Fruit fly (Drosophila melanogaster) whole organism, embryonic: ENCODE data around the gene Srp14.

Experiments used
- CG10462 ChIP-seq: fragments of 200-800 bp; sonication (Bioruptor generic); optimal IDR thresholded peaks from 2 replicates; lab custom pipeline; 2016; ENCODE audit warnings: missing biosample characterization, missing genetic modification characterization
- CG10654 ChIP-seq: fragments of 200-800 bp; sonication (Bioruptor generic); optimal IDR thresholded peaks from 2 replicates; lab custom pipeline; 2016; ENCODE audit warnings: missing biosample characterization, missing genetic modification characterization
- CG11093 ChIP-seq: fragments of 200-800 bp; sonication (Bioruptor generic); IDR thresholded peaks from 3 replicates; pipeline ENCODE4 v1.3.6; 2022; ENCODE audit warnings: missing biosample characterization, missing genetic modification characterization
- CG11398 ChIP-seq: fragments of 200-800 bp; sonication (Bioruptor generic); optimal IDR thresholded peaks from 2 replicates; lab custom pipeline; 2016; ENCODE audit warnings: missing biosample characterization, missing genetic modification characterization
- CG12071 ChIP-seq: fragments of 200-800 bp; sonication (Bioruptor generic); optimal IDR thresholded peaks from 3 replicates; lab custom pipeline; 2018; ENCODE audit warnings: missing biosample characterization, mild to moderate bottlenecking, missing genetic modification characterization
- CG12299 ChIP-seq: fragments of 200-800 bp; sonication (Bioruptor generic); optimal IDR thresholded peaks from 2 replicates; lab custom pipeline; 2018; ENCODE audit warnings: missing biosample characterization, mild to moderate bottlenecking, missing genetic modification characterization
- CG14441 ChIP-seq: fragments of 200-800 bp; sonication (Bioruptor generic); IDR thresholded peaks from 2 replicates; pipeline ENCODE4 v1.3.6; 2022; ENCODE audit warnings: missing biosample characterization, missing genetic modification characterization
- CG17186 ChIP-seq: fragments of 200-800 bp; sonication (Bioruptor generic); optimal IDR thresholded peaks from 3 replicates; lab custom pipeline; 2017; ENCODE audit warnings: missing biosample characterization, missing genetic modification reagents, missing genetic modification characterization
- CG17385 ChIP-seq: fragments of 200-800 bp; sonication (Bioruptor generic); optimal IDR thresholded peaks from 3 replicates; lab custom pipeline; 2018; ENCODE audit warnings: missing biosample characterization, mild to moderate bottlenecking, missing genetic modification characterization
- CG2120 ChIP-seq: fragments of 200-800 bp; sonication (Bioruptor generic); optimal IDR thresholded peaks from 3 replicates; lab custom pipeline; 2016; ENCODE audit warnings: missing biosample characterization, missing genetic modification characterization
- CG2199 ChIP-seq: fragments of 200-800 bp; sonication (Bioruptor generic); IDR thresholded peaks from 3 replicates; pipeline ENCODE4 v1.3.6; 2022; ENCODE audit warnings: missing biosample characterization, missing genetic modification characterization
- CG30431 ChIP-seq: fragments of 200-800 bp; sonication (Bioruptor generic); optimal IDR thresholded peaks from 2 replicates; lab custom pipeline; 2017; ENCODE audit warnings: missing biosample characterization, missing genetic modification characterization
- CG32532 ChIP-seq: fragments of 200-800 bp; sonication (Bioruptor generic); IDR thresholded peaks from 2 replicates; pipeline ENCODE4 v1.3.6; 2022; ENCODE audit warnings: missing biosample characterization, missing genetic modification characterization
- CG3847 ChIP-seq: fragments of 200-800 bp; sonication (Bioruptor generic); IDR thresholded peaks from 2 replicates; pipeline ENCODE4 v1.3.6; 2022; ENCODE audit warnings: missing biosample characterization, missing genetic modification characterization
- CG4854 ChIP-seq: fragments of 200-800 bp; sonication (Bioruptor generic); optimal IDR thresholded peaks from 2 replicates; lab custom pipeline; 2016; ENCODE audit warnings: missing biosample characterization, missing genetic modification characterization, inconsistent platforms
- CG5180 ChIP-seq: fragments of 200-800 bp; sonication (Bioruptor generic); optimal IDR thresholded peaks from 3 replicates; lab custom pipeline; 2017; ENCODE audit warnings: missing biosample characterization, missing genetic modification characterization, mild to moderate bottlenecking, moderate library complexity, missing genetic modification reagents
- CG6765 ChIP-seq: fragments of 200-800 bp; sonication (Bioruptor generic); optimal IDR thresholded peaks from 3 replicates; lab custom pipeline; 2017; ENCODE audit warnings: missing biosample characterization, mild to moderate bottlenecking, missing genetic modification characterization
- CoRest ChIP-seq: fragments of 200-800 bp; sonication (Bioruptor generic); optimal IDR thresholded peaks from 3 replicates; lab custom pipeline; 2018; ENCODE audit warnings: missing biosample characterization, mild to moderate bottlenecking, missing genetic modification characterization, moderate library complexity
- D19A ChIP-seq: fragments of 200-800 bp; optimal IDR thresholded peaks from 3 replicates; lab custom pipeline; 2019; ENCODE audit warnings: missing biosample characterization, mild to moderate bottlenecking, missing genetic modification characterization, moderate library complexity
- D19B ChIP-seq: fragments of 200-800 bp; sonication (Bioruptor generic); optimal IDR thresholded peaks from 2 replicates; lab custom pipeline; 2017; ENCODE audit warnings: missing biosample characterization, mild to moderate bottlenecking, missing genetic modification characterization
- Elba2 ChIP-seq: fragments of 200-800 bp; sonication (Bioruptor generic); optimal IDR thresholded peaks from 3 replicates; lab custom pipeline; 2016; ENCODE audit warnings: missing biosample characterization, missing genetic modification characterization
- Fer2 ChIP-seq: fragments of 200-800 bp; sonication (Bioruptor generic); optimal IDR thresholded peaks from 2 replicates; lab custom pipeline; 2018; ENCODE audit warnings: missing biosample characterization, mild to moderate bottlenecking, missing genetic modification characterization, moderate library complexity
- Gsc ChIP-seq: fragments of 200-800 bp; sonication (Bioruptor generic); IDR thresholded peaks from 2 replicates; pipeline ENCODE4 v1.3.6; 2022; ENCODE audit warnings: missing biosample characterization, missing genetic modification characterization
- HLH4C ChIP-seq: fragments of 200-800 bp; sonication (Bioruptor generic); IDR thresholded peaks from 3 replicates; pipeline ENCODE4 v1.3.6; 2022; ENCODE audit warnings: missing biosample characterization, missing genetic modification characterization; ENCODE audit not compliant: partially characterized antibody
- Jarid2 ChIP-seq: fragments of 200-800 bp; sonication (Bioruptor generic); optimal IDR thresholded peaks from 3 replicates; lab custom pipeline; 2017; ENCODE audit warnings: mild to moderate bottlenecking, missing biosample characterization, missing genetic modification reagents, missing genetic modification characterization
- Nf-YA ChIP-seq: fragments of 200-800 bp; sonication (Bioruptor generic); IDR thresholded peaks from 2 replicates; pipeline ENCODE4 v1.3.6; 2022; ENCODE audit warnings: missing biosample characterization, missing genetic modification characterization
- Nf-YB ChIP-seq: fragments of 200-800 bp; sonication (Bioruptor generic); optimal IDR thresholded peaks from 3 replicates; lab custom pipeline; 2019; ENCODE audit warnings: missing biosample characterization, mild to moderate bottlenecking, missing genetic modification characterization, moderate library complexity
- Sox102F ChIP-seq: fragments of 200-800 bp; sonication (Bioruptor generic); optimal IDR thresholded peaks from 2 replicates; lab custom pipeline; 2018; ENCODE audit warnings: missing biosample characterization, mild to moderate bottlenecking, missing genetic modification characterization, moderate library complexity
- Stat92E ChIP-seq, 3 experiments: fragments of >200 bp in 2 of 3; fragments of 200-800 bp in 1 of 3; sonication (Bioruptor generic) in 1 of 3; optimal IDR thresholded peaks; 2 replicates each; lab custom pipeline; 2017 to 2019; ENCODE audit warnings: missing biosample characterization in 3 of 3, missing genetic modification characterization in 3 of 3, mild to moderate bottlenecking in 1 of 3, moderate library complexity in 1 of 3
- ash1 ChIP-seq: fragments of 200-800 bp; sonication (Bioruptor generic); optimal IDR thresholded peaks from 2 replicates; lab custom pipeline; 2018; ENCODE audit warnings: missing biosample characterization, mild to moderate bottlenecking, missing genetic modification characterization
- ato ChIP-seq: fragments of 200-800 bp; sonication (Bioruptor generic); IDR thresholded peaks from 2 replicates; pipeline ENCODE4 v1.3.6; 2022; ENCODE audit warnings: missing biosample characterization, missing genetic modification characterization; ENCODE audit not compliant: partially characterized antibody
- cad ChIP-seq: fragments of >200 bp; optimal IDR thresholded peaks from 2 replicates; lab custom pipeline; 2017; ENCODE audit warnings: missing biosample characterization, missing genetic modification characterization
- crc ChIP-seq: fragments of 200-800 bp; sonication (Bioruptor generic); optimal IDR thresholded peaks from 2 replicates; lab custom pipeline; 2016; ENCODE audit warnings: missing biosample characterization, missing genetic modification characterization
- croc ChIP-seq: fragments of 200-800 bp; sonication (Bioruptor generic); conservative IDR thresholded peaks from 3 replicates; pipeline ENCODE4 v1.3.6; 2022; ENCODE audit warnings: missing biosample characterization, missing genetic modification characterization
- da ChIP-seq: fragments of 200-800 bp; sonication (Bioruptor generic); optimal IDR thresholded peaks from 2 replicates; lab custom pipeline; 2016; ENCODE audit warnings: missing biosample characterization, missing genetic modification characterization
- danr ChIP-seq: fragments of 200-800 bp; sonication (Bioruptor generic); IDR thresholded peaks from 2 replicates; pipeline ENCODE4 v1.3.6; 2022; ENCODE audit warnings: missing biosample characterization, missing genetic modification characterization
- dmrt99B ChIP-seq: fragments of 200-800 bp; sonication (Bioruptor generic); optimal IDR thresholded peaks from 2 replicates; lab custom pipeline; 2018; ENCODE audit warnings: missing biosample characterization, mild to moderate bottlenecking, missing genetic modification characterization, moderate library complexity
- dysf ChIP-seq: fragments of 200-800 bp; sonication (Bioruptor generic); IDR thresholded peaks from 3 replicates; pipeline ENCODE4 v1.3.6; 2022; ENCODE audit warnings: missing biosample characterization, missing genetic modification characterization
- eyg ChIP-seq: fragments of 200-800 bp; sonication (Bioruptor generic); optimal IDR thresholded peaks from 3 replicates; lab custom pipeline; 2016; ENCODE audit warnings: missing biosample characterization, missing genetic modification characterization
- fru ChIP-seq: fragments of >200 bp; optimal IDR thresholded peaks from 2 replicates; lab custom pipeline; 2017
- ham ChIP-seq: fragments of 200-800 bp; sonication (Bioruptor generic); IDR thresholded peaks from 2 replicates; pipeline ENCODE4 v1.3.6; 2022; ENCODE audit warnings: missing biosample characterization, missing genetic modification characterization
- lola ChIP-seq, 3 experiments: fragments of >200 bp in 2 of 3; fragments of 200-800 bp in 1 of 3; sonication (Bioruptor generic) in 1 of 3; optimal IDR thresholded peaks; 2 replicates each; lab custom pipeline; 2017 to 2019; ENCODE audit warnings: missing biosample characterization in 3 of 3, missing genetic modification characterization in 3 of 3, mild to moderate bottlenecking in 1 of 3, moderate library complexity in 1 of 3
- maf-S ChIP-seq: fragments of 200-800 bp; sonication (Bioruptor generic); optimal IDR thresholded peaks from 2 replicates; lab custom pipeline; 2016; ENCODE audit warnings: missing biosample characterization, missing genetic modification characterization
- pan ChIP-seq, 4 experiments: fragments of >200 bp in 3 of 4; fragments of 200-800 bp in 1 of 4; sonication (Bioruptor generic) in 1 of 4; optimal IDR thresholded peaks in 3 of 4; IDR thresholded peaks in 1 of 4; 2 replicates each; pipeline versions ENCODE4 v1.3.6 to Lab custom; 2017 to 2022; ENCODE audit warnings: missing biosample characterization in 2 of 4, missing genetic modification characterization in 2 of 4, mixed read lengths in 1 of 4
- pnt ChIP-seq: fragments of 200-800 bp; sonication (Bioruptor generic); optimal IDR thresholded peaks from 3 replicates; lab custom pipeline; 2016; ENCODE audit warnings: missing biosample characterization, missing genetic modification characterization
- rib ChIP-seq: fragments of 200-800 bp; sonication (Bioruptor generic); IDR thresholded peaks from 2 replicates; pipeline ENCODE4 v1.3.6; 2022; ENCODE audit warnings: missing biosample characterization, missing genetic modification characterization
- sens ChIP-seq: fragments of 200-800 bp; sonication (Bioruptor generic); peaks from one replicate; lab custom pipeline; 2016; ENCODE audit warnings: missing biosample characterization, missing genetic modification characterization
- so ChIP-seq: fragments of 200-800 bp; sonication (Bioruptor generic); IDR thresholded peaks from 3 replicates; pipeline ENCODE4 v1.3.6; 2022; ENCODE audit warnings: missing biosample characterization, missing genetic modification characterization
- tll ChIP-seq, 2 experiments: fragments of 200-800 bp in 1 of 2; fragments of >200 bp in 1 of 2; sonication (Bioruptor generic) in 1 of 2; optimal IDR thresholded peaks; 2 replicates each; lab custom pipeline; 2017 to 2019; ENCODE audit warnings: missing biosample characterization in 2 of 2, missing genetic modification characterization in 2 of 2, mild to moderate bottlenecking in 1 of 2, moderate library complexity in 1 of 2
- toy ChIP-seq: fragments of 200-800 bp; sonication (Bioruptor generic); IDR thresholded peaks from 2 replicates; pipeline ENCODE4 v1.3.6; 2022; ENCODE audit warnings: missing biosample characterization, missing genetic modification characterization
- zfh2 ChIP-seq: fragments of 200-800 bp; sonication (Bioruptor generic); optimal IDR thresholded peaks from 2 replicates; lab custom pipeline; 2016; ENCODE audit warnings: missing biosample characterization, missing genetic modification characterization

The Srp14 gene

DNA sequence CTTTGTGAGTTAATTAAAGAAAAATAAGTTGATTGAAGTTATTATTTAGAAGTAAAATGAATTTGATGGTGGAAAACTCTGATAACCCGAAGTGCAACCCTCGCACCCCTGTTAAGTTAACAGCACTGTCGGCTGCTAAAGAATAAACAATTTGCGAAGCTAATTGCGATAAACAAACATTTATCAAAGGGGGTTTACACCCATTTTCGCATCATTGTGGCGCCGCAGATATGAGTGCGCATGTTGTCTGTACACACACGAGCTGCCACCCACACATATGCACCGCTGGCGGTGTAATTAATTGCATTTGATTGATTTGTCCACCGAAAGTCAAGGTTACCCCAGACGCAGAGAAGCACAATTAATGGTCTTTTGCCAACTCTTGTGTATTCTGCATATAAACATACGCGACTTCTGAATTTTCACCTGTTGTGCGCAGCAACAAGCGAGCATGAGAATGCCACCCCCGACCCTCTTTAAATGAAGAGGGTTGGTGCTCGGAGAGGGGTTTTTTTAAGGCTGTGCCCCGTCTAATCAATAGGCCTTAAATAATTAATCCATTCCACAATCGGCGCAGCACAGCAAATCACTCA, 28.3 kb upstream of the Srp14 start (continued):
- TF ChIP-seq CG17186 (GFP tag; lab: Kevin White, UChicago), result no peak
- no peak for TF ChIP-seq CG12299 (tag; lab: Kevin White, UChicago)
- TF ChIP-seq ash1 (GFP tag; lab: Kevin White, UChicago), result no peak
- no peak for TF ChIP-seq D19B (GFP tag; lab: Kevin White, UChicago)
- TF ChIP-seq so (GFP tag; lab: Robert Waterston, UW), result no peak
- TF ChIP-seq CoRest (tag; lab: Kevin White, UChicago), result no peak
- no peak for TF ChIP-seq CG12071 (GFP tag; lab: Kevin White, UChicago)
- TF ChIP-seq crc (GFP tag; lab: Kevin White, UChicago), result no peak
- TF ChIP-seq CG4854, result no peak
- no peak for TF ChIP-seq Nf-YA (GFP tag; lab: Robert Waterston, UW)
- no peak; the same call in 1 of the 2 replicates for TF ChIP-seq rib (GFP tag; lab: Robert Waterston, UW)
- TF ChIP-seq Elba2 (GFP tag; lab: Kevin White, UChicago), result no peak
- TF ChIP-seq CG10462, result no peak
- TF ChIP-seq CG30431 (GFP tag; lab: Kevin White, UChicago), result no peak
- no peak for TF ChIP-seq Nf-YB (GFP tag; lab: Kevin White, UChicago)
- no peak for TF ChIP-seq pnt (GFP tag; lab: Kevin White, UChicago)
- TF ChIP-seq maf-S (GFP tag; lab: Kevin White, UChicago), result no peak
- no peak for TF ChIP-seq toy (GFP tag; lab: Robert Waterston, UW)
- TF ChIP-seq CG32532, result no peak
- no peak for TF ChIP-seq sens (GFP tag; lab: Kevin White, UChicago)
- TF ChIP-seq CG2120 (GFP tag; lab: Kevin White, UChicago), result no peak
- TF ChIP-seq tll (GFP tag; optimal IDR thresholded peaks at IDR 0.05; lab: Kevin White, UChicago), result peak in 1 of 2 experiments; percentile 74
- TF ChIP-seq da (GFP tag; lab: Kevin White, UChicago), result no peak
- no peak for TF ChIP-seq CG3847 (GFP tag; lab: Robert Waterston, UW)
- TF ChIP-seq CG6765 (GFP tag; lab: Kevin White, UChicago), result no peak
- TF ChIP-seq Fer2, result no peak
- no peak for TF ChIP-seq D19A (tag; lab: Kevin White, UChicago)
- TF ChIP-seq CG10654 (GFP tag; lab: Kevin White, UChicago), result no peak
- TF ChIP-seq fru, result no peak
- TF ChIP-seq HLH4C (GFP tag; lab: Robert Waterston, UW), result no peak
- no peak for TF ChIP-seq ato (GFP tag; lab: Robert Waterston, UW)
- no peak for TF ChIP-seq pan (optimal IDR thresholded peaks at IDR 0.05; lab: Kevin White, UChicago)
- TF ChIP-seq pan (GFP tag; optimal IDR thresholded peaks at IDR 0.05 in 1 of 2, IDR thresholded peaks at IDR 0.05 in 1 of 2), result no peak
- no peak for TF ChIP-seq CG2199 (GFP tag; lab: Robert Waterston, UW)
- no peak for TF ChIP-seq CG11093 (GFP tag; lab: Robert Waterston, UW)
- TF ChIP-seq CG5180 (GFP tag; lab: Kevin White, UChicago), result peak; percentile 22
- TF ChIP-seq danr (GFP tag; lab: Robert Waterston, UW), result no peak
- TF ChIP-seq cad, result no peak
- TF ChIP-seq Jarid2 (GFP tag; lab: Kevin White, UChicago), result no peak
- no peak for TF ChIP-seq croc (GFP tag; lab: Robert Waterston, UW)
- TF ChIP-seq Gsc (GFP tag; lab: Robert Waterston, UW), result no peak
- no peak for TF ChIP-seq CG11398 (GFP tag; lab: Kevin White, UChicago)
- TF ChIP-seq CG14441 (GFP tag; lab: Robert Waterston, UW), result no peak
- TF ChIP-seq eyg (GFP tag; lab: Kevin White, UChicago), result peak; percentile 10
- no peak for TF ChIP-seq Sox102F (GFP tag; lab: Kevin White, UChicago)
- TF ChIP-seq CG17385, result peak; percentile 24
- TF ChIP-seq zfh2 (GFP tag; lab: Kevin White, UChicago), result no peak
- TF ChIP-seq dmrt99B, result no peak
- no peak for TF ChIP-seq dysf (GFP tag; lab: Robert Waterston, UW)
- no peak for TF ChIP-seq Stat92E (GFP tag; optimal IDR thresholded peaks at IDR 0.05; lab: Kevin White, UChicago)
- no peak for TF ChIP-seq lola (GFP tag; optimal IDR thresholded peaks at IDR 0.05; lab: Kevin White, UChicago)
- no peak for TF ChIP-seq ham
